ENCODE assay signal across 3 worm cellular contexts in the genomic region with DNA sequence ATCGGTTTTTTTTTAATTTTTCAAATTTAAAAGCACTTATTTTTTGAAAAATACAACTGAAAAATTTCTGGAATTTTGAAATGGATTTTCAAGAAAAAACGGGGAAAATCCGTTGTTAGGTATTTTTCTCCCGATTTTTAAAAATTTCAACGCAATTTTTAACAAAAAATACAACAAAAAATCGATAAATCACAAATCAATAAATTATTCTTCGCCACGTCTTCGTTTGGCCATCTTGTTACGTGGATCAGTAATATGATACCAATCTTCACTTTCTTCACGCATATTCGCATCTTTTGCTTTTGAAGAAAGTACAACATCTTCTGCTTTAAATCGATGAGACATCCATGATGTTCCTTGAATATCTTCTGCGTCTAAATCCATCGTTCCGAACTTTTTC.
TF ChIP-seq lines count a peak whose summit lies in the region.

No protein-coding gene starts in this region.

TF ChIP-seq in whole organism, L3 larva, 47 proteins besides CTCF, POLR2A, EP300 and RAD21:
- TF ChIP-seq ceh-28 (tag; optimal IDR thresholded peaks at IDR 0.05; lab: Kevin White, UChicago) = peak; percentile 47
- no peak for TF ChIP-seq eor-1 (tag; optimal IDR thresholded peaks at IDR 0.05; lab: Kevin White, UChicago)
- no peak for TF ChIP-seq ceh-9 (tag; optimal IDR thresholded peaks at IDR 0.05; lab: Kevin White, UChicago)
- no peak for TF ChIP-seq pha-4 (tag; optimal IDR thresholded peaks at IDR 0.05; lab: Kevin White, UChicago)
- no peak for TF ChIP-seq unc-62 (GFP tag; optimal IDR thresholded peaks at IDR 0.05; lab: Kevin White, UChicago)

TF ChIP-seq in whole organism, L4 larva, 104 proteins besides CTCF, POLR2A, EP300 and RAD21:
- TF ChIP-seq unc-62 (GFP tag; optimal IDR thresholded peaks at IDR 0.05 in 1 of 2; lab: Kevin White, UChicago) (peak in 1 of 2 experiments; percentile 94), unc-62 (tag; optimal IDR thresholded peaks at IDR 0.05; lab: Kevin White, UChicago) (no peak), mdt-29 (GFP tag; IDR thresholded peaks at IDR 0.05; lab: Robert Waterston, UW) (no peak), D1046.2 (GFP tag; IDR thresholded peaks at IDR 0.05; lab: Robert Waterston, UW) (no peak), cey-2 (tag; optimal IDR thresholded peaks at IDR 0.05; lab: Kevin White, UChicago; ENCODE audit: borderline replicate concordance, insufficient read depth) (no peak), ceh-28 (tag; optimal IDR thresholded peaks at IDR 0.05; lab: Kevin White, UChicago) (peak; percentile 32)

TF ChIP-seq in whole organism, midembryonic, 9 proteins besides CTCF, POLR2A, EP300 and RAD21:
- TF ChIP-seq T22C8.4 (GFP tag; IDR thresholded peaks at IDR 0.05; lab: Robert Waterston, UW) = 0 out of 2 replicates have a peak, but pooled peaks have one; percentile 17
- no peak for TF ChIP-seq flt-1 (GFP tag; IDR thresholded peaks at IDR 0.05; lab: Robert Waterston, UW)
- TF ChIP-seq klf-2 (GFP tag; conservative IDR thresholded peaks at IDR 0.05; lab: Robert Waterston, UW) = no peak

Comparison
In these comparisons a context has a peak if more than half of its experiments do, and no peak if none do; other contexts are left out.
1. Of the 28 proteins assayed by ChIP-seq in both whole organism, L4 larva and whole organism, L3 larva: peak only in whole organism, L4 larva: none; only in whole organism, L3 larva: none; in both: ceh-28; in neither: 26; mixed calls (peak in some experiments, not most) for 1.